Fruit fly (Drosophila melanogaster): ENCODE results near the gene CG32462.
A peak's percentile ranks its signal among the peaks of the same experiment; 100 is the strongest.

Gene CG32462

dm6 chr3L:22890024-22890423 is 36.7 kb upstream of the CG32462 start:
- peak; percentile 64 for TF ChIP-seq svp (GFP tag)
- peak; percentile 42 for TF ChIP-seq vri (GFP tag; optimal IDR thresholded peaks at IDR 0.05)
- no peak for TF ChIP-seq Gug (GFP tag; IDR thresholded peaks at IDR 0.05)
- TF ChIP-seq OdsH (GFP tag; optimal IDR thresholded peaks at IDR 0.05), result no peak
- no peak for TF ChIP-seq Ets96B (tag; optimal IDR thresholded peaks at IDR 0.05)
- TF ChIP-seq fkh (GFP tag; optimal IDR thresholded peaks at IDR 0.05), result no peak
- no peak for TF ChIP-seq CG6163 (GFP tag; IDR thresholded peaks at IDR 0.05)

- TF ChIP-seq CG3032 (tag; optimal IDR thresholded peaks at IDR 0.05) (no peak), CG3919 (GFP tag; optimal IDR thresholded peaks at IDR 0.05) (no peak), fkh (GFP tag; optimal IDR thresholded peaks at IDR 0.05) (peak; percentile 9), Eip78C (GFP tag) (peak; percentile 47), svp (GFP tag) (peak; percentile 61), pdm3 (GFP tag; optimal IDR thresholded peaks at IDR 0.05) (no peak), net (GFP tag; optimal IDR thresholded peaks at IDR 0.05) (no peak), Met (GFP tag; optimal IDR thresholded peaks at IDR 0.05) (no peak)
These were observed 35.4 kb upstream of the CG32462 start for dm6 chr3L:22888591-22889258.

dm6 chr3L:22887677-22888076 is 34.4 kb upstream of the CG32462 start:
- peak; percentile 62 for TF ChIP-seq fkh (GFP tag; optimal IDR thresholded peaks at IDR 0.05)
- no peak for TF ChIP-seq CG1621 (tag; optimal IDR thresholded peaks at IDR 0.05)
- no peak for TF ChIP-seq achi (GFP tag; optimal IDR thresholded peaks at IDR 0.05)
- TF ChIP-seq Eip78C (GFP tag), result peak; percentile 9

dm6 chr3L:22886939-22887338 is 33.6 kb upstream of the CG32462 start:
- TF ChIP-seq Eip93F (GFP tag; optimal IDR thresholded peaks at IDR 0.05) (peak; percentile 53), CG4318 (GFP tag; optimal IDR thresholded peaks at IDR 0.05) (no peak), Met (GFP tag; optimal IDR thresholded peaks at IDR 0.05) (no peak), svp (GFP tag) (peak; percentile 70), salr (GFP tag; optimal IDR thresholded peaks at IDR 0.05) (no peak), Eip78C (GFP tag) (no peak), CG32006 (GFP tag; optimal IDR thresholded peaks at IDR 0.05) (no peak), Lpt (GFP tag; optimal IDR thresholded peaks at IDR 0.05) (no peak), CG8119 (GFP tag; IDR thresholded peaks at IDR 0.05) (no peak), esn (GFP tag; optimal IDR thresholded peaks at IDR 0.05) (no peak), CG6854 (GFP tag; optimal IDR thresholded peaks at IDR 0.05) (no peak), topi (GFP tag; optimal IDR thresholded peaks at IDR 0.05) (no peak), vri (GFP tag; optimal IDR thresholded peaks at IDR 0.05) (peak; percentile 73), CG3919 (GFP tag; optimal IDR thresholded peaks at IDR 0.05) (no peak), Sox15 (GFP tag; optimal IDR thresholded peaks at IDR 0.05) (no peak), fd85E (GFP tag; optimal IDR thresholded peaks at IDR 0.05) (no peak), CG16779 (tag; optimal IDR thresholded peaks at IDR 0.05) (no peak), Sox102F (GFP tag; optimal IDR thresholded peaks at IDR 0.05) (no peak), pdm3 (GFP tag; optimal IDR thresholded peaks at IDR 0.05) (no peak), CG6808 (GFP tag; optimal IDR thresholded peaks at IDR 0.05) (no peak), CG6163 (GFP tag; IDR thresholded peaks at IDR 0.05) (no peak), dsx (GFP tag; optimal IDR thresholded peaks at IDR 0.05; ENCODE audit: poor library complexity, severe bottlenecking) (peak; percentile 26), CG1621 (tag; optimal IDR thresholded peaks at IDR 0.05) (no peak), fkh (GFP tag; optimal IDR thresholded peaks at IDR 0.05) (no peak), acj6 (GFP tag; optimal IDR thresholded peaks at IDR 0.05) (no peak), CG8632 (GFP tag; optimal IDR thresholded peaks at IDR 0.05) (no peak), Gug (GFP tag; IDR thresholded peaks at IDR 0.05) (no peak), CG11762 (GFP tag; optimal IDR thresholded peaks at IDR 0.05; ENCODE audit: insufficient read depth) (no peak), Ets96B (tag; optimal IDR thresholded peaks at IDR 0.05) (no peak), CG34406 (GFP tag; optimal IDR thresholded peaks at IDR 0.05) (no peak), CG11902 (GFP tag; optimal IDR thresholded peaks at IDR 0.05) (no peak)
